Fruit fly (Drosophila melanogaster): ENCODE measurements around the gene COX6AL2.

COX6AL2 gene

DNA sequence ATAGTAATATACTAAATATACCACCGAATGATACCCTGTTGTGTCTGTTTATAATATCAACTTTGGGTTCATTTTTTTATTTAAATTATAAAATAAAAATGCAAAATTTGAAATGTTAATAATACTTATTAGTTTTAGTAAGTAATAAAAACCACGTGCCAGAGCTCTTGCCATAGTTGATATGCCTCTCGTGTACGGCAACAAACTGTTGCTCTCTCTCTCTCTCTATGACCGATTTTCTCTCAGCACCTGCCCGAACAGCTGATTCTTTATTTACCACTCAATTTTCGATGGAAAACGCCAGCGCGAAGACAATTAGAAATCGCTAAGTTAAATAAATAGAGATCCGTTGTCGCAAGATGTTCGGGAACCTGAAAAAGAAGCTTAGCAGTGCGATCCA, 46.4 kb downstream of the COX6AL2 start, which contains the start of gene Dysb (continued):
- TF ChIP-seq CG1233 (GFP tag; optimal IDR thresholded peaks at IDR 0.05), result peak; percentile 87
- peak; percentile 78 for TF ChIP-seq bowl (GFP tag; IDR thresholded peaks at IDR 0.05)
- TF ChIP-seq CG30431 (GFP tag; optimal IDR thresholded peaks at IDR 0.05), result peak; percentile 59
- TF ChIP-seq CG2875 (GFP tag; optimal IDR thresholded peaks at IDR 0.05), result peak; percentile 82
- TF ChIP-seq HLH54F (GFP tag; optimal IDR thresholded peaks at IDR 0.05), result peak; percentile 20
- peak; percentile 94 for TF ChIP-seq CG31441 (GFP tag; IDR thresholded peaks at IDR 0.05)
- no peak for TF ChIP-seq en (GFP tag; optimal IDR thresholded peaks at IDR 0.05)
- TF ChIP-seq CG14710 (tag; optimal IDR thresholded peaks at IDR 0.05), result peak; percentile 85
- peak; percentile 72 for TF ChIP-seq CG16815 (GFP tag; optimal IDR thresholded peaks at IDR 0.05)
- TF ChIP-seq nerfin-2 (GFP tag; IDR thresholded peaks at IDR 0.05; ENCODE audit: partially characterized antibody), result no peak
- peak; percentile 2 for TF ChIP-seq NC2β (GFP tag; optimal IDR thresholded peaks at IDR 0.05)
- TF ChIP-seq CG18476 (GFP tag; optimal IDR thresholded peaks at IDR 0.05), result peak; percentile 72
- TF ChIP-seq Antp (GFP tag; optimal IDR thresholded peaks at IDR 0.05), result peak; percentile 48
- peak; percentile 85 for TF ChIP-seq CG3847 (GFP tag; IDR thresholded peaks at IDR 0.05)
- no peak for TF ChIP-seq emc (GFP tag; optimal IDR thresholded peaks at IDR 0.05)
- TF ChIP-seq ken (GFP tag; IDR thresholded peaks at IDR 0.05), result peak; percentile 77; the same call in 1 of the 3 replicates
- TF ChIP-seq CG3726 (GFP tag; IDR thresholded peaks at IDR 0.05), result no peak
- TF ChIP-seq Dp (GFP tag; optimal IDR thresholded peaks at IDR 0.05), result peak; percentile 12
- peak; percentile 61 for TF ChIP-seq pho (GFP tag; optimal IDR thresholded peaks at IDR 0.05)
- no peak; the same call in 1 of the 2 replicates for TF ChIP-seq CG14667 (GFP tag; IDR thresholded peaks at IDR 0.05)
- TF ChIP-seq Bdp1 (GFP tag; optimal IDR thresholded peaks at IDR 0.05), result peak; percentile 49
- TF ChIP-seq CG8290 (GFP tag; optimal IDR thresholded peaks at IDR 0.05), result peak; percentile 33
- TF ChIP-seq CG8290 (tag; optimal IDR thresholded peaks at IDR 0.05), result peak in 1 of 2 experiments; percentile 85
- peak; percentile 91 for TF ChIP-seq Hmr (GFP tag; optimal IDR thresholded peaks at IDR 0.05)
- TF ChIP-seq Lhr (GFP tag; optimal IDR thresholded peaks at IDR 0.05), result peak; percentile 22
- peak; percentile 95 for TF ChIP-seq slbo (GFP tag; IDR thresholded peaks at IDR 0.05)
- peak; percentile 99 for TF ChIP-seq D19A (tag; optimal IDR thresholded peaks at IDR 0.05)
- peak; percentile 86 for TF ChIP-seq CG10979 (tag; optimal IDR thresholded peaks at IDR 0.05)
- TF ChIP-seq C15 (GFP tag; IDR thresholded peaks at IDR 0.05), result peak; percentile 70; the same call in 1 of the 3 replicates
- peak; percentile 95 for TF ChIP-seq lab (GFP tag; optimal IDR thresholded peaks at IDR 0.05)
- TF ChIP-seq CG17186 (GFP tag; optimal IDR thresholded peaks at IDR 0.05), result no peak
- peak; percentile 88 for TF ChIP-seq Blimp-1 (GFP tag; optimal IDR thresholded peaks at IDR 0.05)
- TF ChIP-seq Hmx (GFP tag; optimal IDR thresholded peaks at IDR 0.05), result peak; percentile 23
- peak; percentile 63; the same call in 1 of the 3 replicates for TF ChIP-seq CG2199 (GFP tag; IDR thresholded peaks at IDR 0.05)
- TF ChIP-seq tx (GFP tag; optimal IDR thresholded peaks at IDR 0.05), result peak; percentile 32
- TF ChIP-seq Taf1 (GFP tag; IDR thresholded peaks at IDR 0.05), result peak; percentile 71; the same call in 1 of the 2 replicates
- TF ChIP-seq CG31365 (tag; optimal IDR thresholded peaks at IDR 0.05), result peak; percentile 60
- TF ChIP-seq CG16863 (GFP tag; optimal IDR thresholded peaks at IDR 0.05), result peak; percentile 16
- TF ChIP-seq vnd (GFP tag; IDR thresholded peaks at IDR 0.05; ENCODE audit: partially characterized antibody), result no peak
- no peak for TF ChIP-seq Dip2 (GFP tag; IDR thresholded peaks at IDR 0.05)
- TF ChIP-seq NK7.1 (GFP tag; optimal IDR thresholded peaks at IDR 0.05), result peak; percentile 9
- peak; percentile 73 for TF ChIP-seq Vsx1 (GFP tag; optimal IDR thresholded peaks at IDR 0.05)
- TF ChIP-seq ranshi (GFP tag; IDR thresholded peaks at IDR 0.05), result peak; percentile 81
- TF ChIP-seq CG6854 (GFP tag; optimal IDR thresholded peaks at IDR 0.05), result peak; percentile 68
- TF ChIP-seq Ssrp (tag; optimal IDR thresholded peaks at IDR 0.05), result peak; percentile 83
- peak; percentile 76 for TF ChIP-seq run (tag; optimal IDR thresholded peaks at IDR 0.05)
- peak; percentile 83 for TF ChIP-seq Hr3 (GFP tag; optimal IDR thresholded peaks at IDR 0.05)
- peak; percentile 25 for TF ChIP-seq CG9797 (GFP tag; optimal IDR thresholded peaks at IDR 0.05)
- peak; percentile 5 for TF ChIP-seq da (GFP tag; optimal IDR thresholded peaks at IDR 0.05)
- TF ChIP-seq CHES-1-like (GFP tag; optimal IDR thresholded peaks at IDR 0.05), result peak; percentile 53
- peak; percentile 76 for TF ChIP-seq E2f2 (GFP tag; IDR thresholded peaks at IDR 0.05)

Data from whole organism, embryonic.